Worm (Caenorhabditis elegans) whole organism, L4 larva: ENCODE results near the gene srsx-6.

Experiments
- F37D6.2 ChIP-seq: sonication (generic microtip); optimal IDR thresholded peaks from 2 replicates; lab custom pipeline; 2016; ENCODE audit warnings: mild to moderate bottlenecking, missing genetic modification characterization, missing compliant biosample characterization
- F49E8.2 ChIP-seq: sonication (generic microtip); optimal IDR thresholded peaks from 2 replicates; lab custom pipeline; 2016; ENCODE audit warnings: missing compliant biosample characterization, mild to moderate bottlenecking, missing genetic modification characterization, borderline replicate concordance
- T20F7.1 ChIP-seq: fragments of 200-800 bp; sonication (Bioruptor generic); optimal IDR thresholded peaks from 2 replicates; lab custom pipeline; 2018; ENCODE audit warnings: mild to moderate bottlenecking, missing genetic modification characterization, missing compliant biosample characterization
- T26A8.4 ChIP-seq: fragments of 200-800 bp; sonication (Bioruptor generic); IDR thresholded peaks from 2 replicates; pipeline ENCODE4 v1.3.6; 2022; ENCODE audit warnings: missing genetic modification characterization, missing compliant biosample characterization
- aha-1 ChIP-seq: fragments of 150-350 bp; peaks from one replicate; lab custom pipeline; 2014; ENCODE audit warnings: missing biosample characterization, missing genetic modification characterization
- ama-1 ChIP-seq: fragments of 150-350 bp; optimal IDR thresholded peaks from 2 replicates; lab custom pipeline; 2014; ENCODE audit warnings: inconsistent platforms, mixed read lengths
- ceh-44 ChIP-seq: fragments of 200-800 bp; sonication (Bioruptor generic); IDR thresholded peaks from 2 replicates; pipeline ENCODE4 v1.3.6; 2022; ENCODE audit warnings: missing genetic modification reagents, missing genetic modification characterization, missing compliant biosample characterization
- ceh-82 ChIP-seq: sonication (generic microtip); optimal IDR thresholded peaks from 2 replicates; lab custom pipeline; 2017; ENCODE audit warnings: missing biosample characterization, missing genetic modification characterization
- daf-16 ChIP-seq, 3 experiments: sonication (generic microtip); optimal IDR thresholded peaks; 2 replicates each; lab custom pipeline; 2016 to 2017; ENCODE audit warnings: missing genetic modification characterization in 3 of 3, missing genetic modification reagents in 3 of 3, mild to moderate bottlenecking in 2 of 3, missing compliant biosample characterization in 2 of 3, missing biosample characterization in 1 of 3, moderate library complexity in 1 of 3
- daf-8 ChIP-seq: fragments of 200-800 bp; sonication (Bioruptor generic); IDR thresholded peaks from 2 replicates; pipeline ENCODE4 v1.3.6; 2022; ENCODE audit warnings: missing genetic modification characterization, missing compliant biosample characterization
- dmd-6 ChIP-seq: fragments of 200-800 bp; sonication (Bioruptor generic); IDR thresholded peaks from 2 replicates; pipeline ENCODE4 v1.3.6; 2022; ENCODE audit warnings: missing genetic modification reagents, missing genetic modification characterization, missing compliant biosample characterization
- dmd-8 ChIP-seq: fragments of 200-800 bp; sonication (Bioruptor generic); IDR thresholded peaks from 2 replicates; pipeline ENCODE4 v1.3.6; 2022; ENCODE audit warnings: missing genetic modification characterization, missing compliant biosample characterization
- dmd-9 ChIP-seq: fragments of 200-800 bp; sonication (Bioruptor generic); IDR thresholded peaks from 2 replicates; pipeline ENCODE4 v1.3.6; 2022; ENCODE audit warnings: missing genetic modification reagents, missing genetic modification characterization, missing compliant biosample characterization
- duxl-1 ChIP-seq: sonication (generic microtip); optimal IDR thresholded peaks from 2 replicates; lab custom pipeline; 2016; ENCODE audit warnings: mild to moderate bottlenecking, missing genetic modification characterization, moderate library complexity, missing compliant biosample characterization; ENCODE audit not compliant: poor library complexity
- fos-1 ChIP-seq: fragments of 150-350 bp; optimal IDR thresholded peaks from 2 replicates; lab custom pipeline; 2014; ENCODE audit warnings: missing biosample characterization, missing genetic modification characterization
- hlh-11 ChIP-seq: fragments of 200-800 bp; sonication (Bioruptor generic); optimal IDR thresholded peaks from 2 replicates; lab custom pipeline; 2018; ENCODE audit warnings: mild to moderate bottlenecking, missing genetic modification characterization, missing compliant biosample characterization
- lim-7 ChIP-seq: fragments of 200-800 bp; sonication (Bioruptor generic); IDR thresholded peaks from 2 replicates; pipeline ENCODE4 v1.3.6; 2022; ENCODE audit warnings: missing genetic modification characterization, missing compliant biosample characterization
- lin-38 ChIP-seq: fragments of 200-800 bp; sonication (Bioruptor generic); IDR thresholded peaks from 2 replicates; pipeline ENCODE4 v1.3.6; 2022; ENCODE audit warnings: missing genetic modification reagents, missing genetic modification characterization, missing compliant biosample characterization
- lsy-2 ChIP-seq, 2 experiments: fragments of 150-350 bp in 1 of 2; sonication (generic microtip) in 1 of 2; optimal IDR thresholded peaks; 2 replicates each; lab custom pipeline; 2014 to 2017; ENCODE audit warnings: missing biosample characterization in 2 of 2, missing genetic modification characterization in 2 of 2
- mep-1 ChIP-seq: fragments of 150-350 bp; sonication (generic microtip); optimal IDR thresholded peaks from 3 replicates; lab custom pipeline; 2014; ENCODE audit warnings: missing biosample characterization, missing genetic modification characterization
- mxl-2 ChIP-seq: fragments of 200-800 bp; sonication (Bioruptor generic); conservative IDR thresholded peaks from 2 replicates; pipeline ENCODE4 v1.3.6; 2022; ENCODE audit warnings: missing genetic modification reagents, missing genetic modification characterization, missing compliant biosample characterization
- nhr-10 ChIP-seq: fragments of 150-350 bp; optimal IDR thresholded peaks from 2 replicates; lab custom pipeline; 2014; ENCODE audit warnings: missing biosample characterization, missing genetic modification characterization
- nhr-11 ChIP-seq: fragments of 150-350 bp; optimal IDR thresholded peaks from 2 replicates; lab custom pipeline; 2014; ENCODE audit warnings: missing biosample characterization, missing genetic modification characterization
- nhr-237 ChIP-seq: sonication (generic microtip); optimal IDR thresholded peaks from 2 replicates; lab custom pipeline; 2017; ENCODE audit warnings: missing biosample characterization, missing genetic modification characterization
- nhr-25 ChIP-seq: sonication (generic microtip); optimal IDR thresholded peaks from 2 replicates; lab custom pipeline; 2017; ENCODE audit warnings: missing genetic modification characterization, mild to moderate bottlenecking, missing compliant biosample characterization, antibody characterized with exemption, moderate library complexity, borderline replicate concordance; ENCODE audit not compliant: insufficient read depth
- nhr-41 ChIP-seq: fragments of 200-800 bp; sonication (Bioruptor generic); IDR thresholded peaks from 2 replicates; pipeline ENCODE4 v1.3.6; 2022; ENCODE audit warnings: missing genetic modification reagents, missing genetic modification characterization, missing compliant biosample characterization
- nhr-42 ChIP-seq: fragments of 200-800 bp; sonication (Bioruptor generic); IDR thresholded peaks from 2 replicates; pipeline ENCODE4 v1.3.6; 2022; ENCODE audit warnings: missing genetic modification characterization, missing compliant biosample characterization
- nhr-77 ChIP-seq: fragments of 150-350 bp; optimal IDR thresholded peaks from 2 replicates; lab custom pipeline; 2014; ENCODE audit warnings: missing biosample characterization, missing genetic modification characterization
- pha-4 ChIP-seq, 2 experiments: fragments of 150-350 bp in 1 of 2; fragments of 200-800 bp in 1 of 2; sonication (Bioruptor generic) in 1 of 2; IDR thresholded peaks in 1 of 2; optimal IDR thresholded peaks in 1 of 2; 2 replicates each; pipeline versions ENCODE4 v1.3.6 to Lab custom; 2014 to 2022; ENCODE audit warnings: missing genetic modification characterization in 2 of 2, missing genetic modification reagents in 2 of 2, missing biosample characterization in 1 of 2, missing compliant biosample characterization in 1 of 2
- php-3 ChIP-seq: fragments of 200-800 bp; sonication (Bioruptor generic); IDR thresholded peaks from 2 replicates; pipeline ENCODE4 v1.3.6; 2022; ENCODE audit warnings: missing genetic modification reagents, missing genetic modification characterization, missing compliant biosample characterization
- pqm-1 ChIP-seq: sonication (generic microtip); optimal IDR thresholded peaks from 2 replicates; lab custom pipeline; 2017; ENCODE audit warnings: missing biosample characterization, missing genetic modification characterization
- snpc-4 ChIP-seq: fragments of 150-350 bp; optimal IDR thresholded peaks from 2 replicates; lab custom pipeline; 2014; ENCODE audit warnings: missing biosample characterization, missing genetic modification characterization
- unc-130 ChIP-seq: sonication (generic microtip); optimal IDR thresholded peaks from 2 replicates; lab custom pipeline; 2016; ENCODE audit warnings: missing genetic modification reagents, missing genetic modification characterization, missing compliant biosample characterization
- unc-62 ChIP-seq, 3 experiments: fragments of 150-350 bp in 1 of 3; sonication (generic microtip); optimal IDR thresholded peaks in 2 of 3; peaks in 1 of 3; 1 replicate in 1 of 3; 2 replicates in 2 of 3; lab custom pipeline; 2014 to 2017; ENCODE audit warnings: missing biosample characterization in 3 of 3, missing genetic modification characterization in 3 of 3, missing genetic modification reagents in 3 of 3, missing genotype in 1 of 3
- ztf-11 ChIP-seq: fragments of 150-350 bp; optimal IDR thresholded peaks from 2 replicates; lab custom pipeline; 2014; ENCODE audit warnings: missing biosample characterization, missing genetic modification characterization

srsx-6 gene

ce11 chrV:7888036-7888435, 38.8 kb upstream of the srsx-6 start (continued):
- TF ChIP-seq pqm-1 (tag; lab: Kevin White, UChicago) (peak; percentile 80), nhr-41 (GFP tag; lab: Robert Waterston, UW) (no peak), hlh-11 (tag; lab: Kevin White, UChicago) (peak; percentile 54), snpc-4 (tag; lab: Kevin White, UChicago) (no peak), unc-130 (GFP tag; lab: Kevin White, UChicago) (no peak), dmd-9 (GFP tag; lab: Robert Waterston, UW) (no peak)

ce11 chrV:7891230-7891629, 35.7 kb upstream of the srsx-6 start, which contains the start of gene F40A3.1:
TSS of gene F40A3.1 (plus strand) at chrV:7891530.
- TF ChIP-seq lin-38 (GFP tag; lab: Robert Waterston, UW) (no peak), aha-1 (peak; percentile 29), unc-62 (GFP tag; optimal IDR thresholded peaks at IDR 0.05 in 1 of 2; lab: Kevin White, UChicago) (peak in 1 of 2 experiments; percentile 32), unc-62 (tag; optimal IDR thresholded peaks at IDR 0.05; lab: Kevin White, UChicago) (no peak), dmd-8 (no peak), ztf-11 (tag; lab: Kevin White, UChicago) (no peak)

ce11 chrV:7893812-7894381, 33.0 kb upstream of the srsx-6 start, which contains the start of gene F40A3.6:
TSS of gene F40A3.6 (minus strand) at chrV:7893862.
- TF ChIP-seq mep-1 (tag; lab: Kevin White, UChicago) (no peak), hlh-11 (tag; lab: Kevin White, UChicago) (peak; percentile 25), nhr-237 (tag; lab: Kevin White, UChicago) (no peak), nhr-10 (no peak), ceh-44 (GFP tag; lab: Robert Waterston, UW) (no peak), ceh-82 (tag; lab: Kevin White, UChicago) (no peak), lim-7 (no peak), fos-1 (tag; lab: Kevin White, UChicago) (no peak), daf-16 (GFP tag; optimal IDR thresholded peaks at IDR 0.05; lab: Kevin White, UChicago) (peak in 1 of 2 experiments; percentile 58), daf-16 (tag; optimal IDR thresholded peaks at IDR 0.05; lab: Kevin White, UChicago) (no peak), nhr-42 (GFP tag; lab: Robert Waterston, UW) (no peak), lsy-2 (tag; optimal IDR thresholded peaks at IDR 0.05; lab: Kevin White, UChicago) (no peak), T26A8.4 (GFP tag; lab: Robert Waterston, UW) (no peak), nhr-77 (no peak), lin-38 (GFP tag; lab: Robert Waterston, UW) (no peak), snpc-4 (tag; lab: Kevin White, UChicago) (no peak), mxl-2 (GFP tag; lab: Robert Waterston, UW) (no peak), F49E8.2 (tag; lab: Kevin White, UChicago) (no peak), nhr-25 (tag; lab: Kevin White, UChicago) (no peak), unc-62 (GFP tag; optimal IDR thresholded peaks at IDR 0.05 in 1 of 2; lab: Kevin White, UChicago) (peak in 1 of 2 experiments; percentile 44), unc-62 (tag; optimal IDR thresholded peaks at IDR 0.05; lab: Kevin White, UChicago) (no peak), duxl-1 (tag; lab: Kevin White, UChicago) (no peak), aha-1 (no peak), nhr-11 (tag; lab: Kevin White, UChicago) (peak; percentile 47), daf-8 (GFP tag; lab: Robert Waterston, UW) (no peak), php-3 (GFP tag; lab: Robert Waterston, UW) (no peak), unc-130 (GFP tag; lab: Kevin White, UChicago) (no peak), pha-4 (GFP tag; IDR thresholded peaks at IDR 0.05; lab: Robert Waterston, UW) (no peak), pha-4 (tag; optimal IDR thresholded peaks at IDR 0.05; lab: Kevin White, UChicago) (no peak), ama-1 (no peak), dmd-6 (GFP tag; lab: Robert Waterston, UW) (no peak)

ce11 chrV:7899761-7900160, 27.1 kb upstream of the srsx-6 start, which contains the start of gene F40A3.7:
TSS of gene F40A3.7 (minus strand) at chrV:7899861.
- TF ChIP-seq F37D6.2 (tag; lab: Kevin White, UChicago) (no peak), T20F7.1 (GFP tag; lab: Kevin White, UChicago) (no peak)
